Fruit fly (Drosophila melanogaster) whole organism, prepupa: ENCODE data around the gene CG9095.

ENCODE experiments used
- CG10669 ChIP-seq: fragments of 200-800 bp; sonication (Bioruptor generic); optimal IDR thresholded peaks from 3 replicates; lab custom pipeline; 2018; ENCODE audit warnings: missing biosample characterization, mild to moderate bottlenecking, missing genetic modification characterization, moderate library complexity
- CG6854 ChIP-seq: fragments of 200-800 bp; sonication (Bioruptor generic); optimal IDR thresholded peaks from 2 replicates; lab custom pipeline; 2017; ENCODE audit warnings: missing biosample characterization, mild to moderate bottlenecking, missing genetic modification characterization
- CG8632 ChIP-seq: fragments of 200-800 bp; sonication (Bioruptor generic); optimal IDR thresholded peaks from 3 replicates; lab custom pipeline; 2016; ENCODE audit warnings: missing biosample characterization, missing genetic modification characterization
- Gug ChIP-seq: fragments of 200-800 bp; sonication (Bioruptor generic); IDR thresholded peaks from 2 replicates; pipeline ENCODE4 v1.3.6; 2022; ENCODE audit warnings: missing biosample characterization, missing genetic modification characterization
- acj6 ChIP-seq: fragments of 200-800 bp; sonication (Bioruptor generic); optimal IDR thresholded peaks from 3 replicates; lab custom pipeline; 2016; ENCODE audit warnings: missing biosample characterization, missing genetic modification characterization
- vri ChIP-seq: fragments of 200-800 bp; sonication (Bioruptor generic); optimal IDR thresholded peaks from 3 replicates; lab custom pipeline; 2016; ENCODE audit warnings: missing biosample characterization, mild to moderate bottlenecking, missing genetic modification characterization

DNA sequence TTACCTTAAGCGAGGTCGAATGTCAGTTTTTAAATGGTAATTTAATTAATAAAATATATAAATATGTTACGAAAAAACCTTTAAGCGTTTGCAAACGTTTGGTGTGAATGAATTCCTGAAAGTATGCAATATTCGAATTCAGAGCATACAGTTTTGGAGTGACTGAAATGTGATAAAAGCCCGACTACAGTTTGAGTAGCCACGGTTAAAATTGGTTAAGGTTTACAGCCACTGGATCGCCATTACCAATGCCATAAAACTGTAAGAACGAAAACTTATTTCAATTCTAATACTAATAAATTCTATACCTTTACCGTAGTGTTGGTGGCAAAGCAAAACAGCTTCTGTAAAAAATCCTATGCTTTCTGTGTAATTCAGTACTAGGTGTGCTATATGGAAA is 25.8 kb downstream of the CG9095 start:
- TF ChIP-seq vri (no peak), acj6 (GFP tag; lab: Kevin White, UChicago) (no peak), Gug (GFP tag; lab: Robert Waterston, UW) (no peak), CG6854 (GFP tag; lab: Kevin White, UChicago) (no peak), CG8632 (GFP tag; lab: Kevin White, UChicago) (no peak), CG10669 (no peak)
